Fruit fly (Drosophila melanogaster) whole organism, embryonic: ENCODE measurements around the gene CG34001.

Experiments
- Aef1 ChIP-seq: fragments of 200-800 bp; sonication (Bioruptor generic); IDR thresholded peaks from 3 replicates; pipeline ENCODE4 v1.3.6; 2022; ENCODE audit warnings: missing biosample characterization, missing genetic modification characterization
- CG10274 ChIP-seq: fragments of 200-800 bp; sonication (Bioruptor generic); optimal IDR thresholded peaks from 3 replicates; lab custom pipeline; 2017; ENCODE audit warnings: missing biosample characterization, mild to moderate bottlenecking, missing genetic modification characterization
- CG10462 ChIP-seq: fragments of 200-800 bp; sonication (Bioruptor generic); optimal IDR thresholded peaks from 2 replicates; lab custom pipeline; 2016; ENCODE audit warnings: missing biosample characterization, missing genetic modification characterization
- CG11398 ChIP-seq: fragments of 200-800 bp; sonication (Bioruptor generic); optimal IDR thresholded peaks from 2 replicates; lab custom pipeline; 2016; ENCODE audit warnings: missing biosample characterization, missing genetic modification characterization
- CG11504 ChIP-seq: fragments of 200-800 bp; sonication (Bioruptor generic); optimal IDR thresholded peaks from 3 replicates; lab custom pipeline; 2019; ENCODE audit warnings: missing biosample characterization, mild to moderate bottlenecking, missing genetic modification characterization, moderate library complexity
- CG15514 ChIP-seq: fragments of 200-800 bp; sonication (Bioruptor generic); optimal IDR thresholded peaks from 3 replicates; lab custom pipeline; 2017; ENCODE audit warnings: missing biosample characterization, missing genetic modification characterization, mild to moderate bottlenecking, moderate library complexity, missing genetic modification reagents
- CG17612 ChIP-seq: fragments of 200-800 bp; sonication (Bioruptor generic); IDR thresholded peaks from 2 replicates; pipeline ENCODE4 v1.3.6; 2022; ENCODE audit warnings: missing biosample characterization, missing genetic modification characterization
- CG1792 ChIP-seq: fragments of 200-800 bp; sonication (Bioruptor generic); optimal IDR thresholded peaks from 2 replicates; lab custom pipeline; 2016; ENCODE audit warnings: missing biosample characterization, missing genetic modification characterization
- CG18619 ChIP-seq: fragments of 200-800 bp; sonication (Bioruptor generic); optimal IDR thresholded peaks from 3 replicates; lab custom pipeline; 2017; ENCODE audit warnings: missing biosample characterization, mild to moderate bottlenecking, missing genetic modification characterization
- CG31441 ChIP-seq: fragments of 200-800 bp; sonication (Bioruptor generic); IDR thresholded peaks from 2 replicates; pipeline ENCODE4 v1.3.6; 2022; ENCODE audit warnings: missing biosample characterization, missing genetic modification characterization
- CG3281 ChIP-seq: fragments of 200-800 bp; sonication (Bioruptor generic); optimal IDR thresholded peaks from 3 replicates; lab custom pipeline; 2017; ENCODE audit warnings: missing biosample characterization, mild to moderate bottlenecking, missing genetic modification characterization
- CG6272 ChIP-seq: fragments of 200-800 bp; sonication (Bioruptor generic); IDR thresholded peaks from 2 replicates; pipeline ENCODE4 v1.3.6; 2022; ENCODE audit warnings: missing biosample characterization, missing genetic modification characterization
- CG6654 ChIP-seq: fragments of 200-800 bp; sonication (Bioruptor generic); optimal IDR thresholded peaks from 2 replicates; lab custom pipeline; 2017; ENCODE audit warnings: missing biosample characterization, mild to moderate bottlenecking, missing genetic modification characterization
- CG6813 ChIP-seq: fragments of 200-800 bp; sonication (Bioruptor generic); optimal IDR thresholded peaks from 2 replicates; lab custom pipeline; 2017; ENCODE audit warnings: missing biosample characterization, missing genetic modification characterization, mild to moderate bottlenecking, moderate library complexity, missing genetic modification reagents
- CG8359 ChIP-seq: fragments of 200-800 bp; sonication (Bioruptor generic); optimal IDR thresholded peaks from 2 replicates; lab custom pipeline; 2017; ENCODE audit warnings: missing biosample characterization, mild to moderate bottlenecking, missing genetic modification characterization, borderline replicate concordance
- CrebB ChIP-seq: fragments of 200-800 bp; sonication (Bioruptor generic); optimal IDR thresholded peaks from 3 replicates; lab custom pipeline; 2018; ENCODE audit warnings: missing biosample characterization, mild to moderate bottlenecking, missing genetic modification characterization
- Elba2 ChIP-seq: fragments of 200-800 bp; sonication (Bioruptor generic); optimal IDR thresholded peaks from 3 replicates; lab custom pipeline; 2016; ENCODE audit warnings: missing biosample characterization, missing genetic modification characterization
- Ets97D ChIP-seq: fragments of 200-800 bp; sonication (Bioruptor generic); optimal IDR thresholded peaks from 3 replicates; lab custom pipeline; 2016; ENCODE audit warnings: missing biosample characterization, missing genetic modification characterization
- Hand ChIP-seq: fragments of 200-800 bp; sonication (Bioruptor generic); optimal IDR thresholded peaks from 2 replicates; lab custom pipeline; 2017; ENCODE audit warnings: mild to moderate bottlenecking, missing biosample characterization, missing genetic modification reagents, missing genetic modification characterization
- HmgD ChIP-seq: fragments of 200-800 bp; sonication (Bioruptor generic); optimal IDR thresholded peaks from 3 replicates; lab custom pipeline; 2016; ENCODE audit warnings: missing biosample characterization, missing genetic modification characterization
- HmgZ ChIP-seq: fragments of 200-800 bp; sonication (Bioruptor generic); optimal IDR thresholded peaks from 2 replicates; lab custom pipeline; 2018; ENCODE audit warnings: missing biosample characterization, mild to moderate bottlenecking, missing genetic modification characterization
- Hmx ChIP-seq: fragments of 200-800 bp; sonication (Bioruptor generic); optimal IDR thresholded peaks from 2 replicates; lab custom pipeline; 2016; ENCODE audit warnings: missing biosample characterization, missing genetic modification characterization
- Hr3 ChIP-seq: fragments of 200-800 bp; sonication (Bioruptor generic); optimal IDR thresholded peaks from 3 replicates; lab custom pipeline; 2016; ENCODE audit warnings: missing biosample characterization, missing genetic modification characterization
- Hr78 ChIP-seq, 2 experiments: fragments of 200-800 bp in 1 of 2; fragments of >200 bp in 1 of 2; sonication (Bioruptor generic) in 1 of 2; optimal IDR thresholded peaks; 2 replicates each; lab custom pipeline; 2017 to 2019; ENCODE audit warnings: missing biosample characterization in 2 of 2, missing genetic modification characterization in 2 of 2, mild to moderate bottlenecking in 1 of 2, moderate library complexity in 1 of 2
- Hsf ChIP-seq: fragments of 200-800 bp; sonication (Bioruptor generic); optimal IDR thresholded peaks from 3 replicates; lab custom pipeline; 2016; ENCODE audit warnings: missing biosample characterization, missing genetic modification characterization
- Lpt ChIP-seq: fragments of >200 bp; optimal IDR thresholded peaks from 2 replicates; lab custom pipeline; 2018; ENCODE audit warnings: missing biosample characterization, missing genetic modification characterization
- Opbp ChIP-seq: fragments of 200-800 bp; sonication (Bioruptor generic); IDR thresholded peaks from 3 replicates; pipeline ENCODE4 v1.3.6; 2022; ENCODE audit warnings: missing biosample characterization, missing genetic modification characterization; ENCODE audit not compliant: partially characterized antibody
- Tbp ChIP-seq: fragments of >200 bp; optimal IDR thresholded peaks from 2 replicates; lab custom pipeline; 2018; ENCODE audit warnings: missing biosample characterization, missing genetic modification characterization
- Trl ChIP-seq, 3 experiments: fragments of >200 bp in 2 of 3; fragments of 200-800 bp in 1 of 3; sonication (Bioruptor generic) in 1 of 3; optimal IDR thresholded peaks; 2 replicates in 1 of 3; 3 replicates in 2 of 3; lab custom pipeline; 2016 to 2017; ENCODE audit warnings: missing biosample characterization in 1 of 3, missing genetic modification characterization in 1 of 3
- amos ChIP-seq: fragments of 200-800 bp; sonication (Bioruptor generic); IDR thresholded peaks from 2 replicates; pipeline ENCODE4 v1.3.6; 2022; ENCODE audit warnings: missing biosample characterization, missing genetic modification characterization; ENCODE audit not compliant: partially characterized antibody
- ara ChIP-seq: fragments of 200-800 bp; sonication (Bioruptor generic); IDR thresholded peaks from 2 replicates; pipeline ENCODE4 v1.3.6; 2022; ENCODE audit warnings: missing biosample characterization, missing genetic modification characterization
- crc ChIP-seq: fragments of 200-800 bp; sonication (Bioruptor generic); optimal IDR thresholded peaks from 2 replicates; lab custom pipeline; 2016; ENCODE audit warnings: missing biosample characterization, missing genetic modification characterization
- crol ChIP-seq: fragments of 200-800 bp; sonication (Bioruptor generic); IDR thresholded peaks from 2 replicates; pipeline ENCODE4 v1.3.6; 2022; ENCODE audit warnings: missing biosample characterization, missing genetic modification characterization
- da ChIP-seq: fragments of 200-800 bp; sonication (Bioruptor generic); optimal IDR thresholded peaks from 2 replicates; lab custom pipeline; 2016; ENCODE audit warnings: missing biosample characterization, missing genetic modification characterization
- dm ChIP-seq: fragments of 200-800 bp; sonication (Bioruptor generic); optimal IDR thresholded peaks from 3 replicates; lab custom pipeline; 2016; ENCODE audit warnings: missing biosample characterization, missing genetic modification characterization
- fd96Cb ChIP-seq: fragments of 200-800 bp; sonication (Bioruptor generic); optimal IDR thresholded peaks from 2 replicates; lab custom pipeline; 2018; ENCODE audit warnings: missing biosample characterization, mild to moderate bottlenecking, missing genetic modification characterization, moderate library complexity
- hbn ChIP-seq: fragments of 200-800 bp; sonication (Bioruptor generic); IDR thresholded peaks from 2 replicates; pipeline ENCODE4 v1.3.6; 2022; ENCODE audit warnings: missing biosample characterization, missing genetic modification characterization; ENCODE audit not compliant: partially characterized antibody
- jigr1 ChIP-seq: fragments of 200-800 bp; sonication (Bioruptor generic); IDR thresholded peaks from 3 replicates; pipeline ENCODE4 v1.3.6; 2022; ENCODE audit warnings: missing biosample characterization, missing genetic modification characterization
- kni ChIP-seq: fragments of 200-800 bp; sonication (Bioruptor generic); optimal IDR thresholded peaks from 3 replicates; lab custom pipeline; 2017; ENCODE audit warnings: mild to moderate bottlenecking, missing biosample characterization, missing genetic modification reagents, missing genetic modification characterization
- nom ChIP-seq: fragments of 200-800 bp; sonication (Bioruptor generic); optimal IDR thresholded peaks from 2 replicates; lab custom pipeline; 2017; ENCODE audit warnings: missing biosample characterization, missing genetic modification characterization, mild to moderate bottlenecking, moderate library complexity, missing genetic modification reagents
- phol ChIP-seq: fragments of 200-800 bp; sonication (Bioruptor generic); optimal IDR thresholded peaks from 3 replicates; lab custom pipeline; 2018; ENCODE audit warnings: missing biosample characterization, mild to moderate bottlenecking, missing genetic modification characterization, moderate library complexity
- rib ChIP-seq: fragments of 200-800 bp; sonication (Bioruptor generic); IDR thresholded peaks from 2 replicates; pipeline ENCODE4 v1.3.6; 2022; ENCODE audit warnings: missing biosample characterization, missing genetic modification characterization
- run ChIP-seq: fragments of 200-800 bp; sonication (Bioruptor generic); optimal IDR thresholded peaks from 3 replicates; lab custom pipeline; 2018; ENCODE audit warnings: missing biosample characterization, mild to moderate bottlenecking, missing genetic modification characterization
- tna ChIP-seq: fragments of 200-800 bp; sonication (Bioruptor generic); IDR thresholded peaks from 2 replicates; pipeline ENCODE4 v1.3.6; 2022; ENCODE audit warnings: missing biosample characterization, missing genetic modification characterization; ENCODE audit not compliant: partially characterized antibody
- unc-4 ChIP-seq: fragments of 200-800 bp; sonication (Bioruptor generic); IDR thresholded peaks from 2 replicates; pipeline ENCODE4 v1.3.6; 2022; ENCODE audit warnings: missing biosample characterization, missing genetic modification characterization; ENCODE audit not compliant: partially characterized antibody
- usp ChIP-seq: fragments of >200 bp; optimal IDR thresholded peaks from 2 replicates; lab custom pipeline; 2017; ENCODE audit warnings: missing biosample characterization, missing genetic modification characterization
- vvl ChIP-seq: fragments of 200-800 bp; sonication (Bioruptor generic); IDR thresholded peaks from 2 replicates; pipeline ENCODE4 v1.3.6; 2022; ENCODE audit warnings: missing biosample characterization, missing genetic modification characterization
- yki ChIP-seq: fragments of >200 bp; optimal IDR thresholded peaks from 3 replicates; lab custom pipeline; 2018
- zen ChIP-seq: fragments of 200-800 bp; sonication (Bioruptor generic); optimal IDR thresholded peaks from 3 replicates; lab custom pipeline; 2018; ENCODE audit warnings: missing biosample characterization, mild to moderate bottlenecking, missing genetic modification characterization, moderate library complexity

Gene CG34001

DNA sequence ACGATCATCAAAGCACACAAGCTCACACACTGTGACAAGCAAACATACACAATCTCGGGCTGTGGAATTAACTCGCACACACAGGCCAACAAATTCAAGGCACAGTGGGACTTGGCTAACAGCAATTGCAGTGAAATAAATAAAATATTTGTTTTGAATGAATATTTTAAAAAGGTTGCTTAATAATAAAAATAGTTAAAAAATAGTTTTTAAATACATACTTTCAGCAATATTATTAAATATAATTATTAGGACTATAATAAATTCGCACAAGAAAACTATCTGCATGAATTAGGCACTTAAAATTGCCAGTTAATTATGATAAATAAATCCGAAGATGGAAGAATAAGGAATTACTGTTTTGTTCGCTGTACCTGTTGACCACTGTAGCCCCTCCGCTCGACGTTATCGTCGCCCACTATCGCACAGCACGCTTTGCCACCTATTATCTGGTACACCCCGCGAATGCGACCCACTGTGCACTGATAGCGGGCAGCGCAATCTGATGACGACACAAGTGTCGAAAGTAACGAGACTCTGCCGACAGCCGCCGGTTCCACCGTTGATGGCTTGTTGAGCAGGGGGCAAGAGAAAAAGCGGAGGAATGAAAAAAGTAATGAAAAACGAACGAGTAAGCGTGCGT, 52.0 kb downstream of the CG34001 start (continued):
- peak; percentile 37 for TF ChIP-seq Elba2 (GFP tag; lab: Kevin White, UChicago)
- TF ChIP-seq Ets97D (GFP tag; lab: Kevin White, UChicago) = peak; percentile 35
- peak; percentile 97 for TF ChIP-seq HmgZ
- TF ChIP-seq Opbp (GFP tag; lab: Robert Waterston, UW) = no peak
- peak; percentile 93 for TF ChIP-seq rib (GFP tag; lab: Robert Waterston, UW)
- peak; percentile 91 for TF ChIP-seq CrebB (tag; lab: Kevin White, UChicago)
- peak; percentile 82 for TF ChIP-seq CG11398
- TF ChIP-seq zen (tag; lab: Kevin White, UChicago) = peak; percentile 91
- peak; percentile 92 for TF ChIP-seq CG17612 (GFP tag; lab: Robert Waterston, UW)
- TF ChIP-seq usp (GFP tag; lab: Kevin White, UChicago) = no peak
- peak; percentile 81 for TF ChIP-seq Hmx (GFP tag; lab: Kevin White, UChicago)
- TF ChIP-seq CG1792 (GFP tag; lab: Kevin White, UChicago) = peak; percentile 36
- TF ChIP-seq Tbp (GFP tag; lab: Kevin White, UChicago) = no peak
- TF ChIP-seq amos (GFP tag; lab: Robert Waterston, UW) = no peak; the same call in 1 of the 2 replicates
- peak; percentile 93 for TF ChIP-seq Hsf (GFP tag; lab: Kevin White, UChicago)
- peak; percentile 98 for TF ChIP-seq Hr3 (GFP tag; lab: Kevin White, UChicago)
- TF ChIP-seq CG10274 = peak; percentile 93
- peak; percentile 98 for TF ChIP-seq phol (tag; lab: Kevin White, UChicago)
- TF ChIP-seq CG6813 (GFP tag; lab: Kevin White, UChicago) = peak; percentile 97
- peak; percentile 99 for TF ChIP-seq CG3281
- peak; percentile 97 for TF ChIP-seq vvl (GFP tag; lab: Robert Waterston, UW)
- TF ChIP-seq ara = peak; percentile 91
- peak; percentile 99 for TF ChIP-seq CG18619 (GFP tag; lab: Kevin White, UChicago)
- peak; percentile 96 for TF ChIP-seq CG10462 (GFP tag; lab: Kevin White, UChicago)
- TF ChIP-seq HmgD (GFP tag; lab: Kevin White, UChicago) = peak; percentile 50
- TF ChIP-seq yki (lab: Kevin White, UChicago) = no peak
- no peak for TF ChIP-seq Lpt (GFP tag; lab: Kevin White, UChicago)
- peak; percentile 97 for TF ChIP-seq run (tag; lab: Kevin White, UChicago)
- TF ChIP-seq crc (GFP tag; lab: Kevin White, UChicago) = peak; percentile 67
- peak; percentile 99 for TF ChIP-seq CG31441 (GFP tag; lab: Robert Waterston, UW)
- peak; percentile 69 for TF ChIP-seq dm (GFP tag; lab: Kevin White, UChicago)
- peak in 1 of 2 experiments; percentile 91 for TF ChIP-seq Hr78 (GFP tag; optimal IDR thresholded peaks at IDR 0.05; lab: Kevin White, UChicago)
- peak; percentile 77 for TF ChIP-seq da
- TF ChIP-seq Hand (GFP tag; lab: Kevin White, UChicago) = peak; percentile 98
- peak; percentile 91 for TF ChIP-seq CG6654 (GFP tag; lab: Kevin White, UChicago)
- TF ChIP-seq fd96Cb (tag; lab: Kevin White, UChicago) = peak; percentile 98
- TF ChIP-seq Aef1 = peak; percentile 96
- peak; percentile 94 for TF ChIP-seq CG6272
- TF ChIP-seq CG15514 (GFP tag; lab: Kevin White, UChicago) = peak; percentile 92
- TF ChIP-seq crol = peak; percentile 97
- TF ChIP-seq kni (GFP tag; lab: Kevin White, UChicago) = peak; percentile 83
- TF ChIP-seq Trl (optimal IDR thresholded peaks at IDR 0.05; lab: Kevin White, UChicago) = no peak
- peak; percentile 67 for TF ChIP-seq Trl (GFP tag; optimal IDR thresholded peaks at IDR 0.05; lab: Kevin White, UChicago)
- peak; percentile 90 for TF ChIP-seq CG8359
- TF ChIP-seq hbn (GFP tag; lab: Robert Waterston, UW) = no peak; the same call in 1 of the 2 replicates
- TF ChIP-seq nom (GFP tag; lab: Kevin White, UChicago) = peak; percentile 87
- peak; percentile 98 for TF ChIP-seq CG11504 (tag; lab: Kevin White, UChicago)
- no peak for TF ChIP-seq unc-4 (GFP tag; lab: Robert Waterston, UW)
- no peak for TF ChIP-seq tna (GFP tag; lab: Robert Waterston, UW)
- TF ChIP-seq jigr1 = peak; percentile 98
